Fruit fly (Drosophila melanogaster) whole organism, embryonic: ENCODE data around the gene CG5181.
A peak's percentile ranks its signal among the peaks of the same experiment; 100 is the strongest.

Source experiments
- Atf-2 ChIP-seq: fragments of 200-800 bp; sonication (Bioruptor generic); optimal IDR thresholded peaks from 2 replicates; lab custom pipeline; 2016; ENCODE audit warnings: missing biosample characterization, missing genetic modification characterization
- Awh ChIP-seq: fragments of 200-800 bp; sonication (Bioruptor generic); IDR thresholded peaks from 2 replicates; pipeline ENCODE4, ENCODE4 v1.3.6; 2022; ENCODE audit warnings: missing biosample characterization, missing genetic modification characterization
- B-H1 ChIP-seq: fragments of 200-800 bp; sonication (Bioruptor generic); IDR thresholded peaks from 3 replicates; pipeline ENCODE4 v1.3.6; 2022; ENCODE audit warnings: missing biosample characterization, missing genetic modification characterization
- CG10366 ChIP-seq: fragments of 200-800 bp; sonication (Bioruptor generic); IDR thresholded peaks from 2 replicates; pipeline ENCODE4 v1.3.6; 2022; ENCODE audit warnings: missing biosample characterization, missing genetic modification characterization
- CG12071 ChIP-seq: fragments of 200-800 bp; sonication (Bioruptor generic); optimal IDR thresholded peaks from 3 replicates; lab custom pipeline; 2018; ENCODE audit warnings: missing biosample characterization, mild to moderate bottlenecking, missing genetic modification characterization
- CG17186 ChIP-seq: fragments of 200-800 bp; sonication (Bioruptor generic); optimal IDR thresholded peaks from 3 replicates; lab custom pipeline; 2017; ENCODE audit warnings: missing biosample characterization, missing genetic modification reagents, missing genetic modification characterization
- CG32772 ChIP-seq: fragments of 200-800 bp; sonication (Bioruptor generic); IDR thresholded peaks from 2 replicates; pipeline ENCODE4 v1.3.6; 2022; ENCODE audit warnings: missing biosample characterization, missing genetic modification characterization
- CG4404 ChIP-seq: fragments of 200-800 bp; sonication (Bioruptor generic); IDR thresholded peaks from 2 replicates; pipeline ENCODE4 v1.3.6; 2022; ENCODE audit warnings: missing biosample characterization, missing genetic modification characterization
- CG4617 ChIP-seq: fragments of 200-800 bp; sonication (Bioruptor generic); optimal IDR thresholded peaks from 3 replicates; lab custom pipeline; 2016; ENCODE audit warnings: missing biosample characterization, missing genetic modification characterization, borderline replicate concordance
- CG4707 ChIP-seq: fragments of 200-800 bp; sonication (Bioruptor generic); optimal IDR thresholded peaks from 2 replicates; lab custom pipeline; 2018; ENCODE audit warnings: missing biosample characterization, mild to moderate bottlenecking, missing genetic modification characterization, moderate library complexity
- CG5180 ChIP-seq: fragments of 200-800 bp; sonication (Bioruptor generic); optimal IDR thresholded peaks from 3 replicates; lab custom pipeline; 2017; ENCODE audit warnings: missing biosample characterization, missing genetic modification characterization, mild to moderate bottlenecking, moderate library complexity, missing genetic modification reagents
- CG6854 ChIP-seq: fragments of 200-800 bp; sonication (Bioruptor generic); optimal IDR thresholded peaks from 3 replicates; lab custom pipeline; 2017; ENCODE audit warnings: missing biosample characterization, mild to moderate bottlenecking, missing genetic modification characterization
- CG7963 ChIP-seq: fragments of 200-800 bp; sonication (Bioruptor generic); IDR thresholded peaks from 3 replicates; pipeline ENCODE4 v1.3.6; 2022; ENCODE audit warnings: missing biosample characterization, missing genetic modification characterization; ENCODE audit not compliant: partially characterized antibody
- Chrac-16 ChIP-seq: fragments of 200-800 bp; sonication (Bioruptor generic); optimal IDR thresholded peaks from 3 replicates; lab custom pipeline; 2016; ENCODE audit warnings: missing biosample characterization, missing genetic modification characterization
- CrebB ChIP-seq: fragments of 200-800 bp; sonication (Bioruptor generic); optimal IDR thresholded peaks from 3 replicates; lab custom pipeline; 2018; ENCODE audit warnings: missing biosample characterization, mild to moderate bottlenecking, missing genetic modification characterization
- Dref ChIP-seq: fragments of 200-800 bp; sonication (Bioruptor generic); IDR thresholded peaks from 2 replicates; pipeline ENCODE4 v1.3.6; 2022; ENCODE audit warnings: missing biosample characterization, missing genetic modification characterization
- Eip74EF ChIP-seq, 2 experiments: fragments of 200-800 bp in 1 of 2; fragments of >200 bp in 1 of 2; sonication (Bioruptor generic) in 1 of 2; optimal IDR thresholded peaks; 2 replicates each; lab custom pipeline; 2017 to 2019; ENCODE audit warnings: missing biosample characterization in 2 of 2, missing genetic modification characterization in 2 of 2, mild to moderate bottlenecking in 1 of 2, moderate library complexity in 1 of 2
- H15 ChIP-seq: fragments of 200-800 bp; sonication (Bioruptor generic); IDR thresholded peaks from 3 replicates; pipeline ENCODE4 v1.3.6; 2022; ENCODE audit warnings: missing biosample characterization, missing genetic modification characterization
- H2.0 ChIP-seq: fragments of 200-800 bp; sonication (Bioruptor generic); IDR thresholded peaks from 2 replicates; pipeline ENCODE4 v1.3.6; 2022; ENCODE audit warnings: missing biosample characterization, missing genetic modification characterization
- HLH54F ChIP-seq: fragments of 200-800 bp; sonication (Bioruptor generic); optimal IDR thresholded peaks from 3 replicates; lab custom pipeline; 2016; ENCODE audit warnings: missing biosample characterization, missing genetic modification characterization
- Hr39 ChIP-seq: fragments of >200 bp; optimal IDR thresholded peaks from 2 replicates; lab custom pipeline; 2017
- Hr78 ChIP-seq, 2 experiments: fragments of 200-800 bp in 1 of 2; fragments of >200 bp in 1 of 2; sonication (Bioruptor generic) in 1 of 2; optimal IDR thresholded peaks; 2 replicates each; lab custom pipeline; 2017 to 2019; ENCODE audit warnings: missing biosample characterization in 2 of 2, missing genetic modification characterization in 2 of 2, mild to moderate bottlenecking in 1 of 2, moderate library complexity in 1 of 2
- Mad ChIP-seq: fragments of 200-800 bp; sonication (Bioruptor generic); optimal IDR thresholded peaks from 2 replicates; lab custom pipeline; 2016; ENCODE audit warnings: missing biosample characterization, missing genetic modification characterization
- Mes4 ChIP-seq: fragments of 200-800 bp; sonication (Bioruptor generic); optimal IDR thresholded peaks from 2 replicates; lab custom pipeline; 2016; ENCODE audit warnings: missing biosample characterization, missing genetic modification characterization
- Oli ChIP-seq: fragments of 200-800 bp; sonication (Bioruptor generic); optimal IDR thresholded peaks from 2 replicates; lab custom pipeline; 2018; ENCODE audit warnings: missing biosample characterization, mild to moderate bottlenecking, missing genetic modification characterization, moderate library complexity
- Ravus ChIP-seq: fragments of 200-800 bp; sonication (Bioruptor generic); IDR thresholded peaks from 2 replicates; pipeline ENCODE4 v1.3.6; 2022; ENCODE audit warnings: missing biosample characterization, missing genetic modification characterization
- Six4 ChIP-seq: fragments of 200-800 bp; sonication (Bioruptor generic); optimal IDR thresholded peaks from 2 replicates; lab custom pipeline; 2016; ENCODE audit warnings: missing biosample characterization, missing genetic modification characterization
- Xrp1 ChIP-seq: fragments of 200-800 bp; sonication (Bioruptor generic); IDR thresholded peaks from 2 replicates; pipeline ENCODE4 v1.3.6; 2022; ENCODE audit warnings: missing biosample characterization, missing genetic modification characterization
- aop ChIP-seq: fragments of 200-800 bp; sonication (Bioruptor generic); IDR thresholded peaks from 2 replicates; pipeline ENCODE4 v1.3.6; 2022; ENCODE audit warnings: missing biosample characterization, missing genetic modification characterization
- ash1 ChIP-seq: fragments of 200-800 bp; sonication (Bioruptor generic); optimal IDR thresholded peaks from 2 replicates; lab custom pipeline; 2018; ENCODE audit warnings: missing biosample characterization, mild to moderate bottlenecking, missing genetic modification characterization
- bcd ChIP-seq: fragments of 200-800 bp; sonication (Bioruptor generic); optimal IDR thresholded peaks from 2 replicates; lab custom pipeline; 2017; ENCODE audit warnings: missing biosample characterization, mild to moderate bottlenecking, missing genetic modification characterization
- chn ChIP-seq: fragments of 200-800 bp; sonication (Bioruptor generic); optimal IDR thresholded peaks from 2 replicates; lab custom pipeline; 2016; ENCODE audit warnings: missing biosample characterization, missing genetic modification characterization
- crol ChIP-seq: fragments of 200-800 bp; sonication (Bioruptor generic); IDR thresholded peaks from 2 replicates; pipeline ENCODE4 v1.3.6; 2022; ENCODE audit warnings: missing biosample characterization, missing genetic modification characterization
- da ChIP-seq: fragments of 200-800 bp; sonication (Bioruptor generic); optimal IDR thresholded peaks from 2 replicates; lab custom pipeline; 2016; ENCODE audit warnings: missing biosample characterization, missing genetic modification characterization
- eyg ChIP-seq: fragments of 200-800 bp; sonication (Bioruptor generic); optimal IDR thresholded peaks from 3 replicates; lab custom pipeline; 2016; ENCODE audit warnings: missing biosample characterization, missing genetic modification characterization
- fd3F ChIP-seq: fragments of 200-800 bp; sonication (Bioruptor generic); optimal IDR thresholded peaks from 2 replicates; lab custom pipeline; 2018; ENCODE audit warnings: missing biosample characterization, mild to moderate bottlenecking, missing genetic modification characterization, moderate library complexity
- gcm2 ChIP-seq: fragments of 200-800 bp; sonication (Bioruptor generic); optimal IDR thresholded peaks from 2 replicates; lab custom pipeline; 2016; ENCODE audit warnings: missing biosample characterization, missing genetic modification characterization
- gfzf ChIP-seq: fragments of 200-800 bp; sonication (Bioruptor generic); optimal IDR thresholded peaks from 2 replicates; lab custom pipeline; 2016; ENCODE audit warnings: missing biosample characterization, mild to moderate bottlenecking, missing genetic modification characterization, moderate library complexity
- jigr1 ChIP-seq: fragments of 200-800 bp; sonication (Bioruptor generic); IDR thresholded peaks from 3 replicates; pipeline ENCODE4 v1.3.6; 2022; ENCODE audit warnings: missing biosample characterization, missing genetic modification characterization
- lab ChIP-seq: fragments of 200-800 bp; sonication (Bioruptor generic); optimal IDR thresholded peaks from 3 replicates; lab custom pipeline; 2017; ENCODE audit warnings: missing biosample characterization, missing genetic modification characterization, mild to moderate bottlenecking, moderate library complexity, missing genetic modification reagents
- luna ChIP-seq: fragments of 200-800 bp; sonication (Bioruptor generic); optimal IDR thresholded peaks from 2 replicates; lab custom pipeline; 2016; ENCODE audit warnings: missing biosample characterization, missing genetic modification characterization
- nmo ChIP-seq: fragments of 200-800 bp; sonication (Bioruptor generic); optimal IDR thresholded peaks from 2 replicates; lab custom pipeline; 2018; ENCODE audit warnings: missing biosample characterization, mild to moderate bottlenecking, missing genetic modification characterization, moderate library complexity
- pb ChIP-seq: fragments of 200-800 bp; sonication (Bioruptor generic); optimal IDR thresholded peaks from 3 replicates; lab custom pipeline; 2016; ENCODE audit warnings: missing biosample characterization, missing genetic modification characterization
- pnt ChIP-seq: fragments of 200-800 bp; sonication (Bioruptor generic); optimal IDR thresholded peaks from 3 replicates; lab custom pipeline; 2016; ENCODE audit warnings: missing biosample characterization, missing genetic modification characterization
- psq ChIP-seq: fragments of 200-800 bp; sonication (Bioruptor generic); optimal IDR thresholded peaks from 2 replicates; lab custom pipeline; 2017; ENCODE audit warnings: missing biosample characterization, missing genetic modification characterization
- row ChIP-seq: fragments of 200-800 bp; sonication (Bioruptor generic); IDR thresholded peaks from 3 replicates; pipeline ENCODE4 v1.3.6; 2022; ENCODE audit warnings: missing biosample characterization, missing genetic modification characterization
- sna ChIP-seq: fragments of 200-800 bp; sonication (Bioruptor generic); IDR thresholded peaks from 2 replicates; pipeline ENCODE4 v1.3.6; 2022; ENCODE audit warnings: missing biosample characterization, missing genetic modification characterization; ENCODE audit not compliant: partially characterized antibody
- ssp ChIP-seq: fragments of 200-800 bp; sonication (Bioruptor generic); IDR thresholded peaks from 2 replicates; pipeline ENCODE4 v1.3.6; 2022; ENCODE audit warnings: missing biosample characterization, missing genetic modification characterization
- tgo ChIP-seq: fragments of 200-800 bp; sonication (Bioruptor generic); IDR thresholded peaks from 3 replicates; pipeline ENCODE4 v1.3.6; 2022; ENCODE audit warnings: missing biosample characterization, missing genetic modification characterization
- ttk ChIP-seq: fragments of 200-800 bp; sonication (Bioruptor generic); IDR thresholded peaks from 2 replicates; pipeline ENCODE4 v2.1.2; 2022; ENCODE audit warnings: missing biosample characterization, missing genetic modification characterization
- unpg ChIP-seq: fragments of 200-800 bp; sonication (Bioruptor generic); optimal IDR thresholded peaks from 3 replicates; lab custom pipeline; 2018; ENCODE audit warnings: missing biosample characterization, mild to moderate bottlenecking, missing genetic modification characterization, moderate library complexity
- zen2 ChIP-seq: fragments of 200-800 bp; sonication (Bioruptor generic); IDR thresholded peaks from 3 replicates; pipeline ENCODE4 v1.3.6; 2022; ENCODE audit warnings: missing biosample characterization, missing genetic modification characterization; ENCODE audit not compliant: partially characterized antibody

CG5181 gene

dm6 chr2L:7401627-7402026 lies 8.0 kb downstream of the CG5181 start (continued):
- no peak for TF ChIP-seq HLH54F
- peak; percentile 92 for TF ChIP-seq tgo (GFP tag; lab: Robert Waterston, UW)
- peak; percentile 59; the same call in 2 of the 3 replicates for TF ChIP-seq B-H1 (GFP tag; lab: Robert Waterston, UW)
- TF ChIP-seq fd3F (GFP tag; lab: Kevin White, UChicago) = peak; percentile 82
- TF ChIP-seq Xrp1 (GFP tag; lab: Robert Waterston, UW) = peak; percentile 79
- TF ChIP-seq luna (GFP tag; lab: Kevin White, UChicago) = no peak
- no peak for TF ChIP-seq CG17186 (GFP tag; lab: Kevin White, UChicago)
- peak; percentile 79 for TF ChIP-seq CG10366 (GFP tag; lab: Robert Waterston, UW)
- peak in 1 of 2 experiments; percentile 60 for TF ChIP-seq Eip74EF (GFP tag; optimal IDR thresholded peaks at IDR 0.05; lab: Kevin White, UChicago)
- no peak for TF ChIP-seq eyg (GFP tag; lab: Kevin White, UChicago)
- TF ChIP-seq Oli (tag; lab: Kevin White, UChicago) = peak; percentile 66
- peak; percentile 30 for TF ChIP-seq CG5180
- peak; percentile 62; the same call in 1 of the 2 replicates for TF ChIP-seq CG4404 (GFP tag; lab: Robert Waterston, UW)
- peak; percentile 71; the same call in 1 of the 2 replicates for TF ChIP-seq CG32772 (GFP tag; lab: Robert Waterston, UW)
- TF ChIP-seq pb (GFP tag; lab: Kevin White, UChicago) = no peak
- TF ChIP-seq CG4707 (GFP tag; lab: Kevin White, UChicago) = no peak
- peak; percentile 66 for TF ChIP-seq H15 (GFP tag; lab: Robert Waterston, UW)
- peak; percentile 7 for TF ChIP-seq gcm2
- no peak for TF ChIP-seq gfzf
- no peak for TF ChIP-seq crol
- TF ChIP-seq pnt (GFP tag; lab: Kevin White, UChicago) = no peak
- no peak for TF ChIP-seq zen2
- TF ChIP-seq Chrac-16 (GFP tag; lab: Kevin White, UChicago) = peak; percentile 53
- TF ChIP-seq ssp (GFP tag; lab: Robert Waterston, UW) = peak; percentile 54
- no peak for TF ChIP-seq aop (GFP tag; lab: Robert Waterston, UW)
- TF ChIP-seq da (GFP tag; lab: Kevin White, UChicago) = no peak
- no peak for TF ChIP-seq Atf-2
- TF ChIP-seq ash1 (GFP tag; lab: Kevin White, UChicago) = no peak
- peak; percentile 5 for TF ChIP-seq Mad (GFP tag; lab: Kevin White, UChicago)
- TF ChIP-seq CG4617 = no peak
- TF ChIP-seq lab (GFP tag; lab: Kevin White, UChicago) = peak; percentile 78
- TF ChIP-seq nmo (GFP tag; lab: Kevin White, UChicago) = peak; percentile 79
- no peak for TF ChIP-seq psq (GFP tag; lab: Kevin White, UChicago)
- peak; percentile 65 for TF ChIP-seq Awh (GFP tag; lab: Robert Waterston, UW)
- TF ChIP-seq Hr78 (GFP tag; optimal IDR thresholded peaks at IDR 0.05; lab: Kevin White, UChicago) = no peak
- TF ChIP-seq CG7963 (GFP tag; lab: Robert Waterston, UW) = no peak
- TF ChIP-seq chn (GFP tag; lab: Kevin White, UChicago) = peak; percentile 15
- no peak for TF ChIP-seq CG6854 (GFP tag; lab: Kevin White, UChicago)
- no peak for TF ChIP-seq Hr39 (lab: Kevin White, UChicago)
- peak; percentile 83 for TF ChIP-seq ttk (GFP tag; lab: Robert Waterston, UW)
- peak; percentile 59; the same call in 1 of the 3 replicates for TF ChIP-seq jigr1 (GFP tag; lab: Robert Waterston, UW)
- peak; percentile 87 for TF ChIP-seq unpg (GFP tag; lab: Kevin White, UChicago)
- no peak for TF ChIP-seq sna (GFP tag; lab: Robert Waterston, UW)
- peak; percentile 66 for TF ChIP-seq Ravus (GFP tag; lab: Robert Waterston, UW)
- TF ChIP-seq row (GFP tag; lab: Robert Waterston, UW) = peak; percentile 87
- no peak for TF ChIP-seq Dref
- TF ChIP-seq Six4 (GFP tag; lab: Kevin White, UChicago) = peak; percentile 2
- TF ChIP-seq H2.0 = peak; percentile 74
- no peak for TF ChIP-seq CrebB
- TF ChIP-seq bcd (GFP tag; lab: Kevin White, UChicago) = peak; percentile 57
- TF ChIP-seq CG12071 (GFP tag; lab: Kevin White, UChicago) = no peak
- no peak for TF ChIP-seq Mes4 (GFP tag; lab: Kevin White, UChicago)
